Fruit fly (Drosophila melanogaster): ENCODE results near the gene CG43056.

- TF ChIP-seq CG7556 (GFP tag; optimal IDR thresholded peaks at IDR 0.05) (no peak), H15 (GFP tag; IDR thresholded peaks at IDR 0.05) (no peak), ATbp (GFP tag; optimal IDR thresholded peaks at IDR 0.05) (no peak), CG18476 (GFP tag; optimal IDR thresholded peaks at IDR 0.05) (no peak), Myb (GFP tag; optimal IDR thresholded peaks at IDR 0.05) (no peak), Hmr (GFP tag; optimal IDR thresholded peaks at IDR 0.05) (no peak), CG2120 (GFP tag; optimal IDR thresholded peaks at IDR 0.05) (no peak)
Observed at dm6 chr2L:4414059-4414458, 23.5 kb upstream of the CG43056 start.

Measured in whole organism, embryonic.